Fruit fly (Drosophila melanogaster) whole organism, embryonic: Measurements from ENCODE around the gene cue.

ENCODE experiments used
- CHES-1-like ChIP-seq: fragments of 200-800 bp; sonication (Bioruptor generic); optimal IDR thresholded peaks from 2 replicates; lab custom pipeline; 2016; ENCODE audit warnings: missing biosample characterization, missing genetic modification characterization
- HLH3B ChIP-seq: fragments of 200-800 bp; sonication (Bioruptor generic); IDR thresholded peaks from 2 replicates; pipeline ENCODE4 v1.3.6; 2022; ENCODE audit warnings: missing biosample characterization, missing genetic modification characterization
- Lim3 ChIP-seq: fragments of 200-800 bp; sonication (Bioruptor generic); IDR thresholded peaks from 2 replicates; pipeline ENCODE4 v1.3.6; 2022; ENCODE audit warnings: missing biosample characterization, missing genetic modification characterization
- Sin3A ChIP-seq: fragments of >200 bp; optimal IDR thresholded peaks from 2 replicates; lab custom pipeline; 2018
- Sox102F ChIP-seq: fragments of 200-800 bp; sonication (Bioruptor generic); optimal IDR thresholded peaks from 2 replicates; lab custom pipeline; 2018; ENCODE audit warnings: missing biosample characterization, mild to moderate bottlenecking, missing genetic modification characterization, moderate library complexity
- sens ChIP-seq: fragments of 200-800 bp; sonication (Bioruptor generic); peaks from one replicate; lab custom pipeline; 2016; ENCODE audit warnings: missing biosample characterization, missing genetic modification characterization
- zfh1 ChIP-seq: fragments of 200-800 bp; sonication (Bioruptor generic); IDR thresholded peaks from 3 replicates; pipeline ENCODE4 v1.3.6; 2022; ENCODE audit warnings: missing biosample characterization, missing genetic modification characterization

- TF ChIP-seq CHES-1-like (GFP tag; lab: Kevin White, UChicago) (no peak), Sin3A (lab: Kevin White, UChicago) (peak; percentile 6), Sox102F (GFP tag; lab: Kevin White, UChicago) (no peak), HLH3B (GFP tag; lab: Robert Waterston, UW) (no peak), zfh1 (GFP tag; lab: Robert Waterston, UW) (no peak), Lim3 (GFP tag; lab: Robert Waterston, UW) (no peak), sens (peak; percentile 14)
Observed at dm6 chr3L:1502086-1502893, 14.8 kb downstream of the cue start, which contains the start of the genes hfp and Psa.
